Worm (Caenorhabditis elegans) whole organism, young adult: ENCODE data around the gene T03D8.6.

Experiments
- B0019.2 ChIP-seq: fragments of 200-800 bp; sonication (Bioruptor generic); conservative IDR thresholded peaks from 2 replicates; pipeline ENCODE4 v1.3.6; 2022; ENCODE audit warnings: missing genetic modification reagents, missing genetic modification characterization, missing compliant biosample characterization
- F37B4.10 ChIP-seq: fragments of 200-800 bp; sonication (Bioruptor generic); IDR thresholded peaks from 2 replicates; pipeline ENCODE4 v1.3.6; 2022; ENCODE audit warnings: missing genetic modification characterization, missing compliant biosample characterization
- F39B2.1 ChIP-seq: fragments of 200-800 bp; sonication (Bioruptor generic); IDR thresholded peaks from 2 replicates; pipeline ENCODE4 v1.3.6; 2022; ENCODE audit warnings: missing genetic modification reagents, missing genetic modification characterization, missing compliant biosample characterization
- F49E8.2 ChIP-seq: sonication (generic microtip); optimal IDR thresholded peaks from 3 replicates; lab custom pipeline; 2017; ENCODE audit warnings: missing genetic modification characterization, mild to moderate bottlenecking, missing compliant biosample characterization, antibody characterized with exemption, moderate library complexity; ENCODE audit not compliant: insufficient read depth
- F52B5.7 ChIP-seq: sonication (generic microtip); optimal IDR thresholded peaks from 2 replicates; lab custom pipeline; 2016; ENCODE audit warnings: mild to moderate bottlenecking, missing genetic modification characterization, missing compliant biosample characterization
- F57A8.1 ChIP-seq: fragments of 200-800 bp; sonication (Bioruptor generic); optimal IDR thresholded peaks from 2 replicates; lab custom pipeline; 2018; ENCODE audit warnings: mild to moderate bottlenecking, missing genetic modification characterization, moderate library complexity, missing compliant biosample characterization
- F57C9.4 ChIP-seq: sonication (generic microtip); optimal IDR thresholded peaks from 2 replicates; lab custom pipeline; 2017; ENCODE audit warnings: mild to moderate bottlenecking, missing genetic modification characterization, missing compliant biosample characterization
- K11D2.4 ChIP-seq: fragments of 200-800 bp; sonication (Bioruptor generic); IDR thresholded peaks from 2 replicates; pipeline ENCODE4 v1.3.6; 2022; ENCODE audit warnings: missing genetic modification reagents, missing genetic modification characterization, missing compliant biosample characterization
- ZK185.1 ChIP-seq: sonication (generic microtip); optimal IDR thresholded peaks from 2 replicates; lab custom pipeline; 2016; ENCODE audit warnings: mild to moderate bottlenecking, missing genetic modification characterization, missing compliant biosample characterization; ENCODE audit not compliant: poor library complexity, severe bottlenecking
- aptf-2 ChIP-seq: fragments of 200-800 bp; sonication (Bioruptor generic); conservative IDR thresholded peaks from 2 replicates; pipeline ENCODE4 v1.3.6; 2022; ENCODE audit warnings: missing genetic modification reagents, missing genetic modification characterization, missing compliant biosample characterization
- athp-1 ChIP-seq: sonication (generic microtip); optimal IDR thresholded peaks from 2 replicates; lab custom pipeline; 2017; ENCODE audit warnings: mild to moderate bottlenecking, missing genetic modification characterization, missing compliant biosample characterization
- attf-3 ChIP-seq: fragments of 200-800 bp; sonication (Bioruptor generic); conservative IDR thresholded peaks from 2 replicates; pipeline ENCODE4 v1.3.6; 2022; ENCODE audit warnings: missing genetic modification reagents, missing genetic modification characterization, missing compliant biosample characterization
- ceh-27 ChIP-seq: fragments of 200-800 bp; sonication (Bioruptor generic); optimal IDR thresholded peaks from 2 replicates; lab custom pipeline; 2018; ENCODE audit warnings: mild to moderate bottlenecking, missing genetic modification characterization, moderate library complexity, missing compliant biosample characterization
- dox-1 ChIP-seq: fragments of 200-800 bp; sonication (Bioruptor generic); IDR thresholded peaks from 2 replicates; pipeline ENCODE4 v1.3.6; 2022; ENCODE audit warnings: missing genetic modification reagents, missing genetic modification characterization, missing compliant biosample characterization
- egrh-3 ChIP-seq: fragments of 200-800 bp; sonication (Bioruptor generic); IDR thresholded peaks from 2 replicates; pipeline ENCODE4 v1.3.6; 2022; ENCODE audit warnings: missing genetic modification reagents, missing genetic modification characterization, missing compliant biosample characterization
- ekl-4 ChIP-seq: fragments of 200-800 bp; sonication (Bioruptor generic); IDR thresholded peaks from 2 replicates; pipeline ENCODE4 v1.3.6; 2022; ENCODE audit warnings: missing genetic modification reagents, missing genetic modification characterization, missing compliant biosample characterization
- him-1 ChIP-seq: sonication (generic microtip); optimal IDR thresholded peaks from 2 replicates; lab custom pipeline; 2016; ENCODE audit warnings: missing genotype, missing genetic modification reagents, missing genetic modification characterization, missing compliant biosample characterization
- hlh-12 ChIP-seq: sonication (generic microtip); optimal IDR thresholded peaks from 2 replicates; lab custom pipeline; 2016; ENCODE audit warnings: missing genetic modification characterization, missing compliant biosample characterization
- hmg-20 ChIP-seq: fragments of 200-800 bp; sonication (Bioruptor generic); IDR thresholded peaks from 2 replicates; pipeline ENCODE4 v1.3.6; 2022; ENCODE audit warnings: missing genetic modification reagents, missing genetic modification characterization, missing compliant biosample characterization
- let-526 ChIP-seq: fragments of 200-800 bp; sonication (Bioruptor generic); IDR thresholded peaks from 2 replicates; pipeline ENCODE4 v1.3.6; 2022; ENCODE audit warnings: missing genetic modification reagents, missing genetic modification characterization, missing compliant biosample characterization
- let-607 ChIP-seq, 2 experiments: fragments of 200-800 bp in 1 of 2; sonication (Bioruptor generic) in 1 of 2; sonication (generic microtip) in 1 of 2; optimal IDR thresholded peaks; 2 replicates each; lab custom pipeline; 2016 to 2018; ENCODE audit warnings: mild to moderate bottlenecking in 2 of 2, missing compliant biosample characterization in 2 of 2, missing genetic modification characterization in 2 of 2, moderate library complexity in 2 of 2, missing genotype in 1 of 2
- nhr-27 ChIP-seq: fragments of 200-800 bp; sonication (Bioruptor generic); optimal IDR thresholded peaks from 2 replicates; lab custom pipeline; 2018; ENCODE audit warnings: mild to moderate bottlenecking, missing genetic modification characterization, moderate library complexity, missing compliant biosample characterization
- nhr-80 ChIP-seq: sonication (generic microtip); optimal IDR thresholded peaks from 2 replicates; lab custom pipeline; 2016; ENCODE audit warnings: missing genetic modification characterization, missing compliant biosample characterization
- nhr-90 ChIP-seq: sonication (generic microtip); optimal IDR thresholded peaks from 2 replicates; lab custom pipeline; 2016; ENCODE audit warnings: missing genotype, mild to moderate bottlenecking, missing genetic modification characterization, missing compliant biosample characterization
- pha-4 ChIP-seq: fragments of 150-350 bp; sonication (generic microtip); optimal IDR thresholded peaks from 2 replicates; lab custom pipeline; 2014; ENCODE audit warnings: missing biosample characterization, missing genetic modification reagents, missing genetic modification characterization
- repo-1 ChIP-seq: sonication (generic microtip); optimal IDR thresholded peaks from 2 replicates; lab custom pipeline; 2017; ENCODE audit warnings: mild to moderate bottlenecking, missing genetic modification characterization, missing compliant biosample characterization
- tbp1 ChIP-seq: fragments of 200-800 bp; sonication (Bioruptor generic); optimal IDR thresholded peaks from 2 replicates; lab custom pipeline; 2018; ENCODE audit warnings: mild to moderate bottlenecking, missing genetic modification characterization, missing compliant biosample characterization
- tbx-9 ChIP-seq: sonication (generic microtip); optimal IDR thresholded peaks from 2 replicates; lab custom pipeline; 2016; ENCODE audit warnings: borderline replicate concordance, missing genetic modification characterization, inconsistent platforms, missing compliant biosample characterization
- unc-130 ChIP-seq: sonication (generic microtip); optimal IDR thresholded peaks from 2 replicates; lab custom pipeline; 2016; ENCODE audit warnings: missing genetic modification reagents, missing genetic modification characterization, missing compliant biosample characterization
- unc-62 ChIP-seq: fragments of 150-350 bp; optimal IDR thresholded peaks from 2 replicates; lab custom pipeline; 2014; ENCODE audit warnings: missing biosample characterization, missing genetic modification reagents, missing genetic modification characterization
- zfh-2 ChIP-seq: fragments of 200-800 bp; sonication (Bioruptor generic); conservative IDR thresholded peaks from 2 replicates; pipeline ENCODE4 v1.3.6; 2022; ENCODE audit warnings: missing genetic modification reagents, missing genetic modification characterization, missing compliant biosample characterization
- ztf-6 ChIP-seq: fragments of 200-800 bp; sonication (Bioruptor generic); IDR thresholded peaks from 2 replicates; pipeline ENCODE4 v1.3.6; 2022; ENCODE audit warnings: missing genetic modification reagents, missing genetic modification characterization, missing compliant biosample characterization

T03D8.6 gene

ce11 chrV:20824962-20825609 lies 5.0 kb upstream of the T03D8.6 start, which contains the start of the genes gcy-22 and grl-14:
gcy-22 (minus strand) TSS chrV:20825062.
grl-14 (plus strand) TSS chrV:20825559.
- TF ChIP-seq him-1 (no peak), F37B4.10 (GFP tag; lab: Robert Waterston, UW) (no peak), F52B5.7 (tag; lab: Kevin White, UChicago) (no peak), attf-3 (GFP tag; lab: Robert Waterston, UW) (no peak), ztf-6 (GFP tag; lab: Robert Waterston, UW) (no peak)

ce11 chrV:20815842-20816241 lies 4.3 kb downstream of the T03D8.6 start, which contains the start of gene sshk-1:
sshk-1 (plus strand) TSS chrV:20816142.
- TF ChIP-seq nhr-90 (tag; lab: Kevin White, UChicago) = no peak
- TF ChIP-seq zfh-2 = no peak
- TF ChIP-seq B0019.2 (GFP tag; lab: Robert Waterston, UW) = no peak
- no peak for TF ChIP-seq egrh-3 (GFP tag; lab: Robert Waterston, UW)
- no peak for TF ChIP-seq let-526 (GFP tag; lab: Robert Waterston, UW)

ce11 chrV:20814424-20814823 lies 5.7 kb downstream of the T03D8.6 start, which contains the start of gene Y44A6D.7:
Y44A6D.7 (plus strand) TSS chrV:20814724.
- TF ChIP-seq F57A8.1 (no peak), aptf-2 (GFP tag; lab: Robert Waterston, UW) (no peak), dox-1 (GFP tag; lab: Robert Waterston, UW) (no peak), tbx-9 (no peak), ZK185.1 (no peak), unc-130 (no peak), tbp1 (GFP tag; lab: Kevin White, UChicago) (no peak), pha-4 (tag; lab: Kevin White, UChicago) (no peak), F39B2.1 (GFP tag; lab: Robert Waterston, UW) (no peak), attf-3 (GFP tag; lab: Robert Waterston, UW) (no peak), unc-62 (GFP tag; lab: Kevin White, UChicago) (no peak), repo-1 (tag; lab: Kevin White, UChicago) (no peak)
- TF ChIP-seq, all 124 proteins: peak for 0

- TF ChIP-seq athp-1 (no peak), zfh-2 (no peak), F49E8.2 (tag; lab: Kevin White, UChicago) (no peak), ekl-4 (GFP tag; lab: Robert Waterston, UW) (no peak), pha-4 (tag; lab: Kevin White, UChicago) (no peak), K11D2.4 (GFP tag; lab: Robert Waterston, UW) (no peak), hmg-20 (GFP tag; lab: Robert Waterston, UW) (no peak), nhr-80 (tag; lab: Kevin White, UChicago) (no peak), aptf-2 (GFP tag; lab: Robert Waterston, UW) (no peak), F57C9.4 (no peak), let-607 (tag; optimal IDR thresholded peaks at IDR 0.05; lab: Kevin White, UChicago) (no peak), nhr-27 (tag; lab: Kevin White, UChicago) (no peak), let-526 (GFP tag; lab: Robert Waterston, UW) (no peak), ceh-27 (no peak), hlh-12 (tag; lab: Kevin White, UChicago) (no peak)
- TF ChIP-seq, all 124 proteins: peak for 0
Observed at ce11 chrV:20813646-20814045, 6.5 kb downstream of the T03D8.6 start.
